Fruit fly (Drosophila melanogaster): Measurements from ENCODE around the gene yata.

The yata gene

DNA sequence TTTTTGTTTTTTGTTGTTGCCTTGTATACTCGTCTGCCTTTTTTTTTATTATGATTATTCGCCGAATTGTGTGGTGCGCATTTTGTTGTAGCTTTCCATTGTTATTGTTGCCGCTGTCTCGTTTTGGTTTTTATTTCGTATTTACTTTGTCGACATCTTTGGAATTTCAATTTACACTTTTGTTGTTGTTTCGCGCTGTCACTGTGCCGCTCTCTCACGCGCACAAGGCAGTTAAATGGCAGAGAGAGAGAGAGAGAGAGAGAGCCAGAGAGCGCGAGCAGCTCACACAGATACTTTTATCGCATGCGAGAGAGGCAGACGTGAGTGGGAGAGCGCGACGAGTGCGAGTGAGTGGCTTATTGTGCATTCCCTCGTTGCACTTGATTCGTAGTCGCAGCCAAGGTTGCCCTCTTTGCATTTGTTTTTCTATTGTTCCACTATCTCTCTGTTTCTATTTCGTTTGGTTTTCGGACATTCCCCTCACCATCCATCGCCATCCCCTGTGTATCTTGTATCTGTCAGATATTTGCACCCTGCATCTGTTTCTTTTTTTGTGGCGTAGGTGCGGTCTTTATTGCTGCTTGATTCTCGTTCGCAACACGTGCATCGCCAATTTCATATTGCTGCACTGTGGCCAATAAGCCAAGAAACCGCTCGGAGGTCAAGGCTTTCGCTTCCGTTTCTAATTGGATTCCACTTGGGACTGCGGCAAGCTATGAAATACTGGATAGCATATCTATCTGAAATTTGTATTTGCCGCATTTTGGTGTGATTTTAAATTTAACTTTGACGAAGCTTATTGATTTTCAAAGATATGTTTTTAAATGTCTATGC, 25.6 kb downstream of the yata start (continued):
- TF ChIP-seq CG13894 (tag; optimal IDR thresholded peaks at IDR 0.05) (no peak), Hsf (GFP tag; optimal IDR thresholded peaks at IDR 0.05) (no peak), CG8089 (GFP tag; optimal IDR thresholded peaks at IDR 0.05) (no peak), CG11398 (GFP tag; optimal IDR thresholded peaks at IDR 0.05) (no peak), CG1602 (GFP tag; optimal IDR thresholded peaks at IDR 0.05) (no peak), CG2202 (tag; optimal IDR thresholded peaks at IDR 0.05) (no peak), cato (GFP tag; optimal IDR thresholded peaks at IDR 0.05; ENCODE audit: borderline replicate concordance) (no peak), BtbVII (GFP tag; optimal IDR thresholded peaks at IDR 0.05) (peak; percentile 26), grau (tag; optimal IDR thresholded peaks at IDR 0.05) (no peak), CG14667 (GFP tag; IDR thresholded peaks at IDR 0.05) (no peak), dati (GFP tag; IDR thresholded peaks at IDR 0.05) (no peak), CG17328 (GFP tag; IDR thresholded peaks at IDR 0.05) (no peak), Jarid2 (GFP tag; optimal IDR thresholded peaks at IDR 0.05) (no peak), CG8359 (GFP tag; optimal IDR thresholded peaks at IDR 0.05; ENCODE audit: borderline replicate concordance) (peak; percentile 20), Deaf1 (tag; optimal IDR thresholded peaks at IDR 0.05) (no peak), Dad (GFP tag; optimal IDR thresholded peaks at IDR 0.05) (no peak), corto (GFP tag; optimal IDR thresholded peaks at IDR 0.05) (peak; percentile 55), Ets65A (GFP tag) (no peak), Hr51 (GFP tag; optimal IDR thresholded peaks at IDR 0.05) (no peak), Neu2 (GFP tag; optimal IDR thresholded peaks at IDR 0.05; ENCODE audit: borderline replicate concordance) (no peak), jing (GFP tag; optimal IDR thresholded peaks at IDR 0.05) (no peak), CG3995 (GFP tag; optimal IDR thresholded peaks at IDR 0.05) (no peak), CG32767 (GFP tag; IDR thresholded peaks at IDR 0.05) (no peak), lov (optimal IDR thresholded peaks at IDR 0.05) (no peak), lov (GFP tag; IDR thresholded peaks at IDR 0.05) (no peak), Usf (GFP tag; optimal IDR thresholded peaks at IDR 0.05) (no peak), CG13624 (GFP tag; optimal IDR thresholded peaks at IDR 0.05) (no peak), CG12236 (GFP tag; optimal IDR thresholded peaks at IDR 0.05) (no peak), CG10543 (GFP tag; optimal IDR thresholded peaks at IDR 0.05) (no peak), sc (optimal IDR thresholded peaks at IDR 0.05) (no peak), sc (GFP tag; optimal IDR thresholded peaks at IDR 0.05) (no peak), fd64A (GFP tag; optimal IDR thresholded peaks at IDR 0.05) (peak; percentile 25), CG10979 (tag; optimal IDR thresholded peaks at IDR 0.05) (no peak), danr (GFP tag; IDR thresholded peaks at IDR 0.05) (no peak), seq (GFP tag; IDR thresholded peaks at IDR 0.05) (no peak; the same call in 1 of the 2 replicates), gt (GFP tag; IDR thresholded peaks at IDR 0.05) (no peak), rib (GFP tag; IDR thresholded peaks at IDR 0.05) (no peak), CG11085 (GFP tag; IDR thresholded peaks at IDR 0.05) (no peak), ac (GFP tag; optimal IDR thresholded peaks at IDR 0.05) (no peak), CG10654 (GFP tag; optimal IDR thresholded peaks at IDR 0.05) (no peak), CG11504 (tag; optimal IDR thresholded peaks at IDR 0.05) (no peak), CrebB (tag; optimal IDR thresholded peaks at IDR 0.05) (peak; percentile 56), CG14965 (GFP tag; optimal IDR thresholded peaks at IDR 0.05; ENCODE audit: borderline replicate concordance) (no peak), CG1792 (GFP tag; optimal IDR thresholded peaks at IDR 0.05) (no peak), sqz (GFP tag; optimal IDR thresholded peaks at IDR 0.05) (peak; percentile 54), CG9876 (GFP tag; optimal IDR thresholded peaks at IDR 0.05) (no peak), CG30020 (tag; optimal IDR thresholded peaks at IDR 0.05) (no peak), CG1647 (GFP tag; optimal IDR thresholded peaks at IDR 0.05) (no peak), CHES-1-like (GFP tag; optimal IDR thresholded peaks at IDR 0.05) (no peak), Nf-YC (tag; optimal IDR thresholded peaks at IDR 0.05) (no peak), HLH54F (GFP tag; optimal IDR thresholded peaks at IDR 0.05) (no peak)

All from whole organism, embryonic.